Worm (Caenorhabditis elegans) whole organism, young adult: ENCODE results near the gene F44E5.2.

Experiments used
- B0336.3 ChIP-seq: fragments of 200-800 bp; sonication (Bioruptor generic); IDR thresholded peaks from 2 replicates; pipeline ENCODE4 v1.3.6; 2022; ENCODE audit warnings: missing genetic modification characterization, missing compliant biosample characterization
- hlh-12 ChIP-seq: sonication (generic microtip); optimal IDR thresholded peaks from 2 replicates; lab custom pipeline; 2016; ENCODE audit warnings: missing genetic modification characterization, missing compliant biosample characterization

- no peak for TF ChIP-seq B0336.3
- TF ChIP-seq hlh-12 (tag; lab: Kevin White, UChicago): no peak
Observed at ce11 chrII:11788025-11788424, 21.5 kb downstream of the F44E5.2 start.
